Worm (Caenorhabditis elegans) whole organism, early embryonic: ENCODE data around the gene T10D4.7.

Experiments used
- B0310.2 ChIP-seq: sonication (generic microtip); optimal IDR thresholded peaks from 2 replicates; lab custom pipeline; 2016; ENCODE audit warnings: mild to moderate bottlenecking, missing genetic modification characterization, missing compliant biosample characterization
- F13C5.2 ChIP-seq: sonication (generic microtip); optimal IDR thresholded peaks from 2 replicates; lab custom pipeline; 2017; ENCODE audit warnings: mild to moderate bottlenecking, missing genetic modification characterization, inconsistent platforms, missing compliant biosample characterization
- aly-1 ChIP-seq: sonication (generic microtip); optimal IDR thresholded peaks from 2 replicates; lab custom pipeline; 2016; ENCODE audit warnings: missing genetic modification characterization, missing compliant biosample characterization
- ama-1 ChIP-seq: fragments of 150-350 bp; optimal IDR thresholded peaks from 2 replicates; lab custom pipeline; 2014
- ceh-13 ChIP-seq: fragments of 200-800 bp; sonication (Bioruptor generic); optimal IDR thresholded peaks from 2 replicates; lab custom pipeline; 2018; ENCODE audit warnings: mild to moderate bottlenecking, missing genetic modification characterization, missing compliant biosample characterization
- ceh-36 ChIP-seq: sonication (generic microtip); optimal IDR thresholded peaks from 2 replicates; lab custom pipeline; 2016; ENCODE audit warnings: missing genetic modification characterization, inconsistent platforms, missing compliant biosample characterization
- flt-1 ChIP-seq: fragments of 200-800 bp; sonication (Bioruptor generic); IDR thresholded peaks from 2 replicates; pipeline ENCODE4 v1.3.6; 2022; ENCODE audit warnings: missing genetic modification characterization, missing compliant biosample characterization
- hmg-4 ChIP-seq: fragments of 200-800 bp; sonication (Bioruptor generic); optimal IDR thresholded peaks from 2 replicates; lab custom pipeline; 2018; ENCODE audit warnings: mild to moderate bottlenecking, missing genetic modification characterization, missing compliant biosample characterization
- hnd-1 ChIP-seq: sonication (generic microtip); optimal IDR thresholded peaks from 2 replicates; lab custom pipeline; 2016; ENCODE audit warnings: missing genetic modification characterization, missing compliant biosample characterization
- pes-1 ChIP-seq: fragments of 200-800 bp; sonication (Bioruptor generic); IDR thresholded peaks from 2 replicates; pipeline ENCODE4 v1.3.6; 2022; ENCODE audit warnings: missing genetic modification reagents, missing genetic modification characterization, missing compliant biosample characterization
- tra-4 ChIP-seq: sonication (generic microtip); optimal IDR thresholded peaks from 2 replicates; lab custom pipeline; 2017; ENCODE audit warnings: missing genetic modification characterization, missing compliant biosample characterization

ce11 chrII:3156749-3157148 lies 39.2 kb downstream of the T10D4.7 start, which contains the start of gene sri-33:
- no peak for TF ChIP-seq flt-1
- no peak for TF ChIP-seq ama-1
- no peak for TF ChIP-seq tra-4
- TF ChIP-seq F13C5.2 (tag; lab: Kevin White, UChicago) = no peak
- TF ChIP-seq pes-1 (GFP tag; lab: Robert Waterston, UW) = no peak
- TF ChIP-seq hmg-4 (GFP tag; lab: Kevin White, UChicago) = no peak
- no peak for TF ChIP-seq ceh-36 (tag; lab: Kevin White, UChicago)
- TF ChIP-seq B0310.2 (tag; lab: Kevin White, UChicago) = no peak
- TF ChIP-seq ceh-13 = no peak
- TF ChIP-seq aly-1 (tag; lab: Kevin White, UChicago) = no peak
- TF ChIP-seq hnd-1 (tag; lab: Kevin White, UChicago) = no peak
